Worm (Caenorhabditis elegans) whole organism, midembryonic: ENCODE measurements around the gene K01D12.9.

Experiments
- T22C8.4 ChIP-seq: fragments of 200-800 bp; sonication (Bioruptor generic); IDR thresholded peaks from 2 replicates; pipeline ENCODE4 v1.3.6; 2022; ENCODE audit warnings: missing genetic modification characterization, missing compliant biosample characterization
- cog-1 ChIP-seq: sonication (generic microtip); optimal IDR thresholded peaks from 2 replicates; lab custom pipeline; 2016; ENCODE audit warnings: missing genetic modification characterization, missing compliant biosample characterization
- flt-1 ChIP-seq: fragments of 200-800 bp; sonication (Bioruptor generic); IDR thresholded peaks from 2 replicates; pipeline ENCODE4 v1.3.6; 2022; ENCODE audit warnings: missing genetic modification characterization, missing compliant biosample characterization
- klf-2 ChIP-seq: fragments of 200-800 bp; sonication (Bioruptor generic); conservative IDR thresholded peaks from 2 replicates; pipeline ENCODE4 v1.3.6; 2022; ENCODE audit warnings: missing genetic modification reagents, missing genetic modification characterization, missing compliant biosample characterization
- med-1 ChIP-seq: sonication (generic microtip); optimal IDR thresholded peaks from 2 replicates; lab custom pipeline; 2017; ENCODE audit warnings: missing genetic modification characterization, mild to moderate bottlenecking, missing compliant biosample characterization, antibody characterized with exemption, missing genetic modification reagents; ENCODE audit not compliant: insufficient read depth
- ref-1 ChIP-seq: fragments of 200-800 bp; sonication (Bioruptor generic); conservative IDR thresholded peaks from 2 replicates; pipeline ENCODE4 v1.3.6; 2022; ENCODE audit warnings: missing genetic modification reagents, missing genetic modification characterization, missing compliant biosample characterization
- tab-1 ChIP-seq: fragments of 200-800 bp; sonication (Bioruptor generic); IDR thresholded peaks from 2 replicates; pipeline ENCODE4 v1.3.6; 2022; ENCODE audit warnings: missing genetic modification characterization, missing compliant biosample characterization
- ztf-23 ChIP-seq: fragments of 200-800 bp; sonication (Bioruptor generic); IDR thresholded peaks from 2 replicates; pipeline ENCODE4 v1.3.6; 2022; ENCODE audit warnings: missing genetic modification reagents, missing genetic modification characterization, missing compliant biosample characterization
- ztf-29 ChIP-seq: fragments of 200-800 bp; sonication (Bioruptor generic); IDR thresholded peaks from 2 replicates; pipeline ENCODE4 v1.3.6; 2022; ENCODE audit warnings: missing genetic modification reagents, missing genetic modification characterization, missing compliant biosample characterization

K01D12.9 gene

DNA sequence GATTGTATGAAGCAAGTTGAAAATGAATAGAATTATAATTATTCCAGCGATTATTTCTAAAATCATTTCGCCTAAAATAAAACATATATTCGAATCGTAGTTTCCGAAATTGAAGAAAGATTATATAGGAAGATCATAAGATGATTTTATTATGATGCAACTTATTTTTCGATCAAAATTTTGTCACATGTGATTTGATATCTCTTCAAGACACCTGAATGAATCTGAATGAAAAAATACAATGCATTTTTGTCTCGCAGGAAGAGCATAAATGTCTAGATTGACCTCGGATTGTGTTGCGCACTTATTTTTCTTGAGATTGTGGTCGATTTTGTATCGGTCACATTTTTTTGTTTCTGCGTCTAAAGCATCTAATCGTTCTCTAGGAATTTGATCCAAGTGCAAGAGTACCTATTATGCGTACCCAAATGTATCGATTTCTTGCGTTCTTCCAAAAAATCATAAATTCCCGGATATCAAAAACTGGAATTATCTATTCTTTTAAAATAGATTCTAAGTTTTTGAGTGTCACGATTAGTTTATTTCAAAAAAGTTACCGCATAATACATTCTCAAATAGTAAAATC is 6.1 kb upstream of the K01D12.9 start, which contains the start of gene hrg-2:
TSS of gene hrg-2 (minus strand) at position 98 of the 586 bp plus-strand sequence.
- TF ChIP-seq ztf-29 (GFP tag; lab: Robert Waterston, UW) = no peak
- no peak for TF ChIP-seq klf-2 (GFP tag; lab: Robert Waterston, UW)
- no peak for TF ChIP-seq med-1
- TF ChIP-seq tab-1 (GFP tag; lab: Robert Waterston, UW) = no peak
- no peak for TF ChIP-seq cog-1
- TF ChIP-seq ref-1 (GFP tag; lab: Robert Waterston, UW) = no peak
- no peak for TF ChIP-seq flt-1
- no peak for TF ChIP-seq ztf-23 (GFP tag; lab: Robert Waterston, UW)
- TF ChIP-seq T22C8.4 (GFP tag; lab: Robert Waterston, UW) = no peak

DNA sequence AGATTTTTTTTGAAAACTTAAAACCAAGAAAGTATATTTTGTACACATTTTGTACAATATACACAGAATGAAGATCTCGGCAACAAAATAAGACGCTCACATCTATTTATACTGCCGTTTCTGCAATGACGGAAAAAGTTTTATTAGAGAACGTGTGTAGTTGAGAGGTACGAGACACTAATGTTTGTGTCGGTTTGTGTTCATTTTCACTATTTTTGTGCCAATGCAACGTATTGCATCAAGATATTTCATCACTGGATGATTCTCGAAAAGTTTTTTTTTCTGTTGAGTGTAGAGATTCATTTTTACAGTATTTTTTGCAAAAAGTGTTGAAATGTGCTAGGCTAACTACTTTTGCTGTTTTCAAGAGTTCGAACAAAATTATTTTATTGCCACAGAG is 4.6 kb upstream of the K01D12.9 start:
- TF ChIP-seq ztf-23 (GFP tag; lab: Robert Waterston, UW) (no peak), ztf-29 (GFP tag; lab: Robert Waterston, UW) (no peak), tab-1 (GFP tag; lab: Robert Waterston, UW) (no peak), cog-1 (no peak), klf-2 (GFP tag; lab: Robert Waterston, UW) (no peak), med-1 (no peak), T22C8.4 (GFP tag; lab: Robert Waterston, UW) (no peak), flt-1 (no peak), ref-1 (GFP tag; lab: Robert Waterston, UW) (no peak)

DNA sequence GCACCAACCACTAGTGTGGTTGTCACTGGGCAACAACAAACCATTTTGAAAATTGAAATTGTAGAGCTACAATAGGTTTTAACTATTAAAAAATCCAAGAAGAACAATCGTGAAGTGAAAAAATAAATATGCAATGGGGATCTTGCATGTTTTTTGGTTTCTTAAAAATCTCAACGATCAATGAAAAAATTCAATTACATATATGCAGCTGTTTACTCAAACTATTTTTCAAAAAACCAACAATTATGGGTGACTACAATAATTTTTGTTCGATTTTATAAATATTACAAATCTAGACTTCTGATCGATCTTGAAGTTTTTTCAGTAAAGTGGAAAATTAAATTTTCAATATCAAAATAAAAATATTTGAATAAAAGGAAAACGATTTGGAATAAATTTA is 4.1 kb upstream of the K01D12.9 start, which contains the start of gene cdr-4:
TSS of gene cdr-4 (minus strand) at position 101 of the 400 bp plus-strand sequence.
- no peak for TF ChIP-seq med-1
- no peak for TF ChIP-seq klf-2 (GFP tag; lab: Robert Waterston, UW)

DNA sequence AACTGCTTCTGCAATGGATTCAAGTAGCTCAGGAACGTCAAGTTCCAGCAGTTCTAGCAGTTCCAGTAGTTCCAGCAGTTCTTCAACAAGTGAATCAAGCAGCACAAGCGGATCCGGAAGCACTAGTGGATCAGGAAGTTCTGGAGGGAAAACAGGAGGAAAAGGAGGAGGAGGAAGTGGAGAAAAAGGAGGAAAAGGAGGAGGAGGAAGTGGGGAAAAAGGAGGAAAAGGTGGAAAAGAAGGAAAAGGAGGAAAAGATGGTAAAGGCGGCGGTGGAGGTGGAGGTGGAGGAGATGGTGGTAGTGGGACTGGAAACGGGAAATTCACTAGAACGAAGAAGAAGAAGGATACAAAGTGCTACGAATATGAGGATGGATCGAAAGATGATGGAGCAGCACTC is 2.1 kb upstream of the K01D12.9 start:
- TF ChIP-seq tab-1 (GFP tag; lab: Robert Waterston, UW) (no peak), klf-2 (GFP tag; lab: Robert Waterston, UW) (0 out of 2 replicates have a peak, but pooled peaks have one; percentile 14)

DNA sequence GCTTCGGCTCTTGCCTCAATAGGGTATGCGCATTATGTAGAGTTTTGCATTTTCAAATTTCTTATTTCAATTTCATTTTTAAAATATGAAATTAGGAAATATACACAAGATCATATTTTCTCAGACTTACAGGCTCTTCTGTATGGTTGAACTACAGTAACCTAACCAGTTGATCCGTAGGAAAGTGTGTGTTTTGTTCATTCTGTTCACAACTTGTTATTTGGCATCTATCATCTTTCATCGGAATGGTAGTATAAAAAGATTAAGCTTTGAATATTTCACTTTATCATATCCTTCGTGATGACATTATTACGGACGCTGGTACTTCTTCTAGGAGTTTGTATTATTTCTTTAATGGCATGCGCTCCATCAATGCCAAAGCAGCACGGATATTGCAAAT is 1.5 kb upstream of the K01D12.9 start, which contains the start of gene K01D12.10:
TSS of gene K01D12.10 (plus strand) at position 301 of the 400 bp plus-strand sequence.
- no peak for TF ChIP-seq ztf-23 (GFP tag; lab: Robert Waterston, UW)
- no peak for TF ChIP-seq med-1
- TF ChIP-seq T22C8.4 (GFP tag; lab: Robert Waterston, UW) = no peak
- TF ChIP-seq tab-1 (GFP tag; lab: Robert Waterston, UW) = no peak
- no peak for TF ChIP-seq ztf-29 (GFP tag; lab: Robert Waterston, UW)
- no peak for TF ChIP-seq flt-1

DNA sequence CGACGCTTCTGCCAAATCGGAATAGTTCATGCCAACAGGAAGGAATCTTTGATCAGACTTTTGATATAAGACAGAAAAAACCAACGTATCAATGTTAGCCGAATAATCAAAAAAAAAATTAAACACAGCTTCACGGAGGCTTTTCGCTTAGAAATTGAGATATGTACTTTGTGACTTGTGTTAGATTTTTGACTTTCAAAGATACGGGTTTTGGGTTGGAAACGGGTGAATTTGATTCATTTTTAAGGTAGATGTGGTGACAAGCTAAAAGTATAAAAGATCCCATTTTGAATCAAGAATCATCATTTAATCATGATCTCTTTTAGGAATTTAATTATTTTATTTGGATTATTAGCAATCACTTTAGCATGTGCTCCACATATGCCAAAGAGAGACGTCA is 2.1 kb downstream of the K01D12.9 start, which contains the start of gene K01D12.8:
TSS of gene K01D12.8 (plus strand) at position 301 of the 400 bp plus-strand sequence.
- no peak for TF ChIP-seq T22C8.4 (GFP tag; lab: Robert Waterston, UW)

DNA sequence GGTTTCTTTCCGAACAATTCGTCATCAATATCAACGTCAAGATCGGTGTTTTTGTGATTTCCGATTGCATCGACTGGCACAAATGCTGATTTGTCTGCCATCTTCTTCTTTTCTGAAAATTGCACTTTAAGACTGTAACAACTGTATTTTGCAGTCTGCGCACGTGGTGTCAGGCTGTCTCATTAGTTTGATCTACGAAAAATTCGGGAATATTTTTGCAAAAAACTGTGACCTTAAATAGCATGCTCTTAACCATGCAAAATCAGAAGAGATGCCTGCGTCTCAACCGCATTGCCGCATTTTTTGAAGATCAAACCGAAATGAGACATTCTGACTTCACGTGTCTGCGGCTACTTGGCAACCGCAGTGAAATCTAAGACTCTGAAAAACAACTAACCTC is 3.1 kb downstream of the K01D12.9 start, which contains the start of gene K01D12.7:
TSS of gene K01D12.7 (minus strand) at position 101 of the 400 bp plus-strand sequence.
- TF ChIP-seq ztf-23 (GFP tag; lab: Robert Waterston, UW) (no peak), ref-1 (GFP tag; lab: Robert Waterston, UW) (no peak), klf-2 (GFP tag; lab: Robert Waterston, UW) (no peak), ztf-29 (GFP tag; lab: Robert Waterston, UW) (no peak), tab-1 (GFP tag; lab: Robert Waterston, UW) (no peak), flt-1 (no peak), T22C8.4 (GFP tag; lab: Robert Waterston, UW) (no peak), med-1 (no peak)

DNA sequence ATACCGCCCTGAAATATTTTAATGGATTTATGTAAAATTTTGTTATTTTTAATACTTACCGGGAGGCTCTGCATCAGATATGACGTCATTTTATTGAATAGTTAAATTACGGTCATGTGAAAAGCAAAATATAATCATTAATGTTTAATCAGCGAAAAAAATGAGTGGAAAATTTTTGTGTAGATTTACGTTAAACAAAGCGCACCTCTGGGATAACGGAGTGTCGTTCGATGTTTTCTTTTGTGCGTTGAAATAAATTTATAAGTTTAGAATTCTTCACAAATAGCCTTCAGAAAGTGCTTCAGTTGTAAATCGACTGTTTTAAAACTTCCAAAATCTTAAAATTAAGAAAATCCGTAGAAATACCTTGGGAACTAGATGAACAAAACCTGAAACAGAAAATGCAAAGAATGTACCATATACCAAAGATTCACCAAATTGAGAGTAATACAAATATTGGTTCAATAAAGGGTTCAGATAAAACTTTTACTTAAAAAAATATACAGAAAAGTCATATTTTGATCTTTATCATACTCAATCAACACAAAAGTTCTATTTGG is 3.7 kb downstream of the K01D12.9 start, which contains the start of the genes K01D12.20 and miga-1:
TSS of gene K01D12.20 (minus strand) at position 138 of the 560 bp plus-strand sequence.
TSS of gene miga-1 (minus strand) at position 183 of the 560 bp plus-strand sequence.
- TF ChIP-seq flt-1 (no peak), med-1 (no peak), ztf-29 (GFP tag; lab: Robert Waterston, UW) (no peak), klf-2 (GFP tag; lab: Robert Waterston, UW) (no peak), T22C8.4 (GFP tag; lab: Robert Waterston, UW) (no peak), ref-1 (GFP tag; lab: Robert Waterston, UW) (no peak), ztf-23 (GFP tag; lab: Robert Waterston, UW) (no peak), tab-1 (GFP tag; lab: Robert Waterston, UW) (no peak), cog-1 (no peak)

DNA sequence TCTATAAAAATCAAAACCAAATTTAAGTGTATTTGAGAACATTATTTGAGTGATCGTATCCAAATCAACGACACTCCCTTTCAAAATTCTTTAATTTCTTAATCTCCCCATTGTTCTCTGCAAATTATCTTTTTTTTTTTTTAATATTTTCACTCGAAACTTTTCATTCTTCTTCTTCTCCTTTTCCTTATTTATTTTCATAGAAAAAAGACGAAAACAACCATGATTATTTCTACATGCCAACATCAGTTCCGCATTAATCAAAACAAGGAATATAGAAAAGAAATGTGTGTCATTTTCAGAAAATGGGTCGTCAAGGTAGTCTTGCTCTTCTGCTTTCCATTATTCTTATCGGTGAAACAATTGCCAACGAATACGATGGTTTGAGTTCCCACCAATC is 6.9 kb downstream of the K01D12.9 start, which contains the start of gene K01D12.5:
TSS of gene K01D12.5 (plus strand) at position 301 of the 400 bp plus-strand sequence.
- TF ChIP-seq ztf-23 (GFP tag; lab: Robert Waterston, UW) (no peak), ztf-29 (GFP tag; lab: Robert Waterston, UW) (no peak), med-1 (no peak), ref-1 (GFP tag; lab: Robert Waterston, UW) (no peak)

DNA sequence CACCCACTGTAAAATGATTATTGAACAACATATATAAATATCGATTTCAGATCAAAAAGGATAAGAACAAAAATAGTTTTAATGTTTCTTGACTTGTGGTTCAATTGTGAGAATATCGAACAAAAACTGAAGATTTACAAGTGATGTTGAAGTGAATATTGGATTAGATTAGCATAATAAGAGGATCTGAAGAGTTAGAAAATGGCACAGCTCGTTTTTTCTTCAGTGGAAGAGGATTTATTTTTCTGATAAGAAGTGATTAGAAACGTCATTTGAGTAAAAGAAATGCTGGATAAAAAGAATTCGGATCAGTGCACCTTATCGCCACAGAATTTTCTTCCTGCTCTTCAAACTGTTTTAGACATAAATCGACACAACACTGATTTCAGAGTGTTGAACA is 8.7 kb downstream of the K01D12.9 start, which contains the start of gene twk-14:
TSS of gene twk-14 (minus strand) at position 8 of the 400 bp plus-strand sequence.
- TF ChIP-seq ztf-29 (GFP tag; lab: Robert Waterston, UW) (no peak), tab-1 (GFP tag; lab: Robert Waterston, UW) (no peak), ref-1 (GFP tag; lab: Robert Waterston, UW) (no peak), klf-2 (GFP tag; lab: Robert Waterston, UW) (no peak), med-1 (no peak), flt-1 (no peak), T22C8.4 (GFP tag; lab: Robert Waterston, UW) (no peak), cog-1 (no peak), ztf-23 (GFP tag; lab: Robert Waterston, UW) (no peak)
